Fruit fly (Drosophila melanogaster) whole organism, embryonic: ENCODE data around the gene CG17032.

ENCODE experiments used
- Abd-B ChIP-seq: fragments of 200-800 bp; sonication (Bioruptor generic); optimal IDR thresholded peaks from 2 replicates; lab custom pipeline; 2018; ENCODE audit warnings: missing biosample characterization, mild to moderate bottlenecking, missing genetic modification characterization, moderate library complexity
- Adf1 ChIP-seq: fragments of 200-800 bp; sonication (Bioruptor generic); IDR thresholded peaks from 2 replicates; pipeline ENCODE4 v1.3.6; 2022; ENCODE audit warnings: missing biosample characterization, missing genetic modification characterization
- Bdp1 ChIP-seq: fragments of 200-800 bp; sonication (Bioruptor generic); optimal IDR thresholded peaks from 3 replicates; lab custom pipeline; 2016; ENCODE audit warnings: missing biosample characterization, missing genetic modification characterization
- CG1024 ChIP-seq: fragments of 200-800 bp; sonication (Bioruptor generic); IDR thresholded peaks from 2 replicates; pipeline ENCODE4 v1.3.6; 2022; ENCODE audit warnings: missing biosample characterization, missing genetic modification characterization
- CG10431 ChIP-seq: fragments of 200-800 bp; sonication (Bioruptor generic); optimal IDR thresholded peaks from 3 replicates; lab custom pipeline; 2018; ENCODE audit warnings: missing biosample characterization, mild to moderate bottlenecking, missing genetic modification characterization
- CG10654 ChIP-seq: fragments of 200-800 bp; sonication (Bioruptor generic); optimal IDR thresholded peaks from 2 replicates; lab custom pipeline; 2016; ENCODE audit warnings: missing biosample characterization, missing genetic modification characterization
- CG13424 ChIP-seq: fragments of 200-800 bp; sonication (Bioruptor generic); optimal IDR thresholded peaks from 2 replicates; lab custom pipeline; 2019; ENCODE audit warnings: missing biosample characterization, mild to moderate bottlenecking, missing genetic modification characterization, moderate library complexity
- CG13624 ChIP-seq: fragments of 200-800 bp; sonication (Bioruptor generic); optimal IDR thresholded peaks from 2 replicates; lab custom pipeline; 2016; ENCODE audit warnings: missing biosample characterization, missing genetic modification characterization
- CG16779 ChIP-seq: fragments of 200-800 bp; sonication (Bioruptor generic); IDR thresholded peaks from 2 replicates; pipeline ENCODE4 v1.3.6; 2022; ENCODE audit warnings: missing biosample characterization, missing genetic modification characterization
- CG17186 ChIP-seq: fragments of 200-800 bp; sonication (Bioruptor generic); optimal IDR thresholded peaks from 3 replicates; lab custom pipeline; 2017; ENCODE audit warnings: missing biosample characterization, missing genetic modification reagents, missing genetic modification characterization
- CG4424 ChIP-seq: fragments of 200-800 bp; sonication (Bioruptor generic); optimal IDR thresholded peaks from 3 replicates; lab custom pipeline; 2016; ENCODE audit warnings: missing biosample characterization, missing genetic modification characterization
- CG6175 ChIP-seq: fragments of 200-800 bp; sonication (Bioruptor generic); IDR thresholded peaks from 3 replicates; pipeline ENCODE4 v1.3.6; 2022; ENCODE audit warnings: missing biosample characterization, missing genetic modification characterization
- CG6813 ChIP-seq: fragments of 200-800 bp; sonication (Bioruptor generic); optimal IDR thresholded peaks from 2 replicates; lab custom pipeline; 2017; ENCODE audit warnings: missing biosample characterization, missing genetic modification characterization, mild to moderate bottlenecking, moderate library complexity, missing genetic modification reagents
- CG6854 ChIP-seq: fragments of 200-800 bp; sonication (Bioruptor generic); optimal IDR thresholded peaks from 3 replicates; lab custom pipeline; 2017; ENCODE audit warnings: missing biosample characterization, mild to moderate bottlenecking, missing genetic modification characterization
- CG7786 ChIP-seq: fragments of 200-800 bp; sonication (Bioruptor generic); optimal IDR thresholded peaks from 2 replicates; lab custom pipeline; 2016; ENCODE audit warnings: missing biosample characterization, missing genetic modification characterization
- CG9437 ChIP-seq: fragments of 200-800 bp; sonication (Bioruptor generic); optimal IDR thresholded peaks from 2 replicates; lab custom pipeline; 2018; ENCODE audit warnings: missing biosample characterization, mild to moderate bottlenecking, missing genetic modification characterization
- CG9797 ChIP-seq: fragments of 200-800 bp; sonication (Bioruptor generic); optimal IDR thresholded peaks from 3 replicates; lab custom pipeline; 2018; ENCODE audit warnings: missing biosample characterization, mild to moderate bottlenecking, missing genetic modification characterization
- CrebB ChIP-seq: fragments of 200-800 bp; sonication (Bioruptor generic); optimal IDR thresholded peaks from 3 replicates; lab custom pipeline; 2018; ENCODE audit warnings: missing biosample characterization, mild to moderate bottlenecking, missing genetic modification characterization
- Dbx ChIP-seq: fragments of 200-800 bp; sonication (Bioruptor generic); IDR thresholded peaks from 3 replicates; pipeline ENCODE4 v1.3.6; 2022; ENCODE audit warnings: missing biosample characterization, missing genetic modification characterization
- Dll ChIP-seq: fragments of 200-800 bp; sonication (Bioruptor generic); IDR thresholded peaks from 4 replicates; pipeline ENCODE4 v1.3.6; 2022; ENCODE audit warnings: missing biosample characterization, missing genetic modification characterization; ENCODE audit not compliant: partially characterized antibody
- Doc2 ChIP-seq: fragments of 200-800 bp; sonication (Bioruptor generic); IDR thresholded peaks from 2 replicates; pipeline ENCODE4 v1.3.6; 2022; ENCODE audit warnings: missing biosample characterization, missing genetic modification characterization
- Ets97D ChIP-seq: fragments of 200-800 bp; sonication (Bioruptor generic); optimal IDR thresholded peaks from 3 replicates; lab custom pipeline; 2016; ENCODE audit warnings: missing biosample characterization, missing genetic modification characterization
- GATAe ChIP-seq: fragments of 200-800 bp; sonication (Bioruptor generic); conservative IDR thresholded peaks from 2 replicates; pipeline ENCODE4 v1.3.6; 2022; ENCODE audit warnings: missing biosample characterization, missing genetic modification characterization
- HLH4C ChIP-seq: fragments of 200-800 bp; sonication (Bioruptor generic); IDR thresholded peaks from 3 replicates; pipeline ENCODE4 v1.3.6; 2022; ENCODE audit warnings: missing biosample characterization, missing genetic modification characterization; ENCODE audit not compliant: partially characterized antibody
- HmgD ChIP-seq: fragments of 200-800 bp; sonication (Bioruptor generic); optimal IDR thresholded peaks from 3 replicates; lab custom pipeline; 2016; ENCODE audit warnings: missing biosample characterization, missing genetic modification characterization
- Hr51 ChIP-seq, 2 experiments: fragments of 200-800 bp; sonication (Bioruptor generic); optimal IDR thresholded peaks; 2 replicates in 1 of 2; 3 replicates in 1 of 2; lab custom pipeline; 2016 to 2018; ENCODE audit warnings: missing biosample characterization in 2 of 2, missing genetic modification characterization in 2 of 2, mild to moderate bottlenecking in 1 of 2, moderate library complexity in 1 of 2
- Kr ChIP-seq: fragments of 200-800 bp; sonication (Bioruptor generic); optimal IDR thresholded peaks from 2 replicates; lab custom pipeline; 2017; ENCODE audit warnings: missing biosample characterization, mild to moderate bottlenecking, missing genetic modification characterization
- Lim3 ChIP-seq: fragments of 200-800 bp; sonication (Bioruptor generic); IDR thresholded peaks from 2 replicates; pipeline ENCODE4 v1.3.6; 2022; ENCODE audit warnings: missing biosample characterization, missing genetic modification characterization
- Mad ChIP-seq: fragments of 200-800 bp; sonication (Bioruptor generic); optimal IDR thresholded peaks from 2 replicates; lab custom pipeline; 2016; ENCODE audit warnings: missing biosample characterization, missing genetic modification characterization
- Meics ChIP-seq: fragments of 200-800 bp; sonication (Bioruptor generic); optimal IDR thresholded peaks from 2 replicates; lab custom pipeline; 2017; ENCODE audit warnings: missing biosample characterization, mild to moderate bottlenecking, missing genetic modification characterization
- Nf-YB ChIP-seq: fragments of 200-800 bp; sonication (Bioruptor generic); optimal IDR thresholded peaks from 3 replicates; lab custom pipeline; 2019; ENCODE audit warnings: missing biosample characterization, mild to moderate bottlenecking, missing genetic modification characterization, moderate library complexity
- Six4 ChIP-seq: fragments of 200-800 bp; sonication (Bioruptor generic); optimal IDR thresholded peaks from 2 replicates; lab custom pipeline; 2016; ENCODE audit warnings: missing biosample characterization, missing genetic modification characterization
- Sox100B ChIP-seq: fragments of 200-800 bp; sonication (Bioruptor generic); optimal IDR thresholded peaks from 3 replicates; lab custom pipeline; 2018; ENCODE audit warnings: missing biosample characterization, mild to moderate bottlenecking, missing genetic modification characterization
- TFAM ChIP-seq: fragments of 200-800 bp; sonication (Bioruptor generic); optimal IDR thresholded peaks from 2 replicates; lab custom pipeline; 2017; ENCODE audit warnings: missing biosample characterization, missing genetic modification characterization, inconsistent platforms
- crp ChIP-seq, 2 experiments: fragments of 200-800 bp; sonication (Bioruptor generic); optimal IDR thresholded peaks; 2 replicates in 1 of 2; 3 replicates in 1 of 2; lab custom pipeline; 2017; ENCODE audit warnings: missing biosample characterization in 2 of 2, missing genetic modification characterization in 2 of 2, mild to moderate bottlenecking in 1 of 2, moderate library complexity in 1 of 2
- cwo ChIP-seq: fragments of 200-800 bp; sonication (Bioruptor generic); optimal IDR thresholded peaks from 3 replicates; lab custom pipeline; 2017; ENCODE audit warnings: missing biosample characterization, missing genetic modification characterization, mild to moderate bottlenecking, moderate library complexity, missing genetic modification reagents
- hb ChIP-seq: fragments of 200-800 bp; sonication (Bioruptor generic); IDR thresholded peaks from 3 replicates; pipeline ENCODE4 v1.3.6; 2022; ENCODE audit warnings: missing biosample characterization, missing genetic modification characterization; ENCODE audit not compliant: partially characterized antibody
- hkb ChIP-seq, 2 experiments: fragments of 200-800 bp in 1 of 2; fragments of >200 bp in 1 of 2; sonication (Bioruptor generic) in 1 of 2; IDR thresholded peaks in 1 of 2; optimal IDR thresholded peaks in 1 of 2; 2 replicates each; pipeline versions ENCODE4 v1.3.6 to Lab custom; 2017 to 2022; ENCODE audit warnings: missing biosample characterization in 1 of 2, missing genetic modification characterization in 1 of 2
- kay ChIP-seq: fragments of 200-800 bp; sonication (Bioruptor generic); optimal IDR thresholded peaks from 2 replicates; lab custom pipeline; 2016; ENCODE audit warnings: missing biosample characterization, missing genetic modification characterization
- maf-S ChIP-seq: fragments of 200-800 bp; sonication (Bioruptor generic); optimal IDR thresholded peaks from 2 replicates; lab custom pipeline; 2016; ENCODE audit warnings: missing biosample characterization, missing genetic modification characterization
- pum ChIP-seq: fragments of 200-800 bp; sonication (Bioruptor generic); optimal IDR thresholded peaks from 2 replicates; lab custom pipeline; 2016; ENCODE audit warnings: missing biosample characterization, missing genetic modification characterization
- row ChIP-seq: fragments of 200-800 bp; sonication (Bioruptor generic); IDR thresholded peaks from 3 replicates; pipeline ENCODE4 v1.3.6; 2022; ENCODE audit warnings: missing biosample characterization, missing genetic modification characterization
- shn ChIP-seq: fragments of 200-800 bp; sonication (Bioruptor generic); optimal IDR thresholded peaks from 3 replicates; lab custom pipeline; 2016; ENCODE audit warnings: missing biosample characterization, missing genetic modification characterization
- slbo ChIP-seq: fragments of 200-800 bp; sonication (Bioruptor generic); IDR thresholded peaks from 2 replicates; pipeline ENCODE4 v1.3.6; 2022; ENCODE audit warnings: missing biosample characterization, missing genetic modification characterization
- tio ChIP-seq: fragments of 200-800 bp; sonication (Bioruptor generic); optimal IDR thresholded peaks from 2 replicates; lab custom pipeline; 2017; ENCODE audit warnings: missing biosample characterization, missing genetic modification characterization, inconsistent platforms
- trem ChIP-seq: fragments of 200-800 bp; optimal IDR thresholded peaks from 3 replicates; lab custom pipeline; 2019; ENCODE audit warnings: missing biosample characterization, mild to moderate bottlenecking, missing genetic modification characterization, moderate library complexity
- zen ChIP-seq: fragments of 200-800 bp; sonication (Bioruptor generic); optimal IDR thresholded peaks from 3 replicates; lab custom pipeline; 2018; ENCODE audit warnings: missing biosample characterization, mild to moderate bottlenecking, missing genetic modification characterization, moderate library complexity

Gene CG17032

DNA sequence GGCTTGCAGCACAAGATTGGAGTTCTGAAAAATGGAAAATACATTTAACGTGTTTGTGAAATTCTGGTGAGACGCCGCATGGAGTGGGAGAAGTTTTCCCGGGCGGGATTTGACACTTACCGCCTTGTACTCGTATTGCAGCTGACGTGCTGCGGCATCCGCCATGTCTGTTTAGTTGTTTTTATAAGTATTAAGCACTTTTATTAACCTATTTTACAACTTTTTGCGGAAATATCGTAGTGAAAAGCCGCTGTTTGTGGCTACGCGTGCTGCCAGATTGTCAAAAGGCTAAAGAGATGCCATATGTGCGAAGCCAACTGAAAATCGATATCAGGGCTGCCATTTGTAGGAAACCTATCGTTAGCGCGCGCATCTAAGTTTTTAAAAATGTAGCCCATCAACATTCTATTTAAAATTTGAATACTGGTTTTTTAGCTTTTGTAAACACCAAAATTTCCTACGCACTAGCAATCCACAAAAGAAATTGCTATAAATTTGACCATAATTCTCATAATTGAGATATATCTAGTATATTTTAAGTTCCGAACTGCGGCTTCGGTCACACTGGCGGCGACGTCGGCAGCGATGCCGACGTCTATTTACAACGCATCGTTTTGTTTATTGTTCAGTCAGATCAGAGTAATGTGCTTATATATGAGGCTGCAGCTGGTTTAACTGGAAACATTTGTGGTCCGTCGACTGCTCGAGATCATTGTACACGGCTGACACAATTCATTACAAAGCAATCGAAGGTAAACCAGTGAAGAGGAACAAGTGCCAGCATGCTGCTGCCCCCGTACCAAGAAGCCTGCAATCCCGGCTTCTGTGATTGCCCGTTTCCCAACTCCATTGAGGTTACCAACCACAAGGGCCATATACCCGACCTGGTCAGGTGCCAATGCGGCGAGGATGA lies 9.2 kb downstream of the CG17032 start, which contains the start of the genes Brr2 and CG10516 (continued):
- TF ChIP-seq Ets97D (GFP tag; lab: Kevin White, UChicago) (peak; percentile 66), Meics (GFP tag; lab: Kevin White, UChicago) (no peak), hkb (optimal IDR thresholded peaks at IDR 0.05; lab: Kevin White, UChicago) (peak; percentile 70), hkb (GFP tag; IDR thresholded peaks at IDR 0.05; lab: Robert Waterston, UW) (peak; percentile 49; the same call in 1 of the 2 replicates), Mad (peak; percentile 35), CG9437 (GFP tag; lab: Kevin White, UChicago) (peak; percentile 7), Sox100B (no peak), Kr (no peak), CrebB (tag; lab: Kevin White, UChicago) (no peak), CG10654 (peak; percentile 17), pum (peak; percentile 11), Dbx (peak; percentile 36; the same call in 1 of the 3 replicates), TFAM (GFP tag; lab: Kevin White, UChicago) (no peak), CG13424 (tag; lab: Kevin White, UChicago) (peak; percentile 49), zen (tag; lab: Kevin White, UChicago) (peak; percentile 15), Dll (GFP tag; lab: Robert Waterston, UW) (peak; percentile 51; the same call in 2 of the 4 replicates), CG16779 (GFP tag; lab: Robert Waterston, UW) (no peak), hb (GFP tag; lab: Robert Waterston, UW) (no peak), cwo (no peak), slbo (GFP tag; lab: Robert Waterston, UW) (no peak), row (peak; percentile 46; the same call in 2 of the 3 replicates), CG13624 (GFP tag; lab: Kevin White, UChicago) (peak; percentile 50), CG9797 (GFP tag; lab: Kevin White, UChicago) (peak; percentile 94), CG6813 (GFP tag; lab: Kevin White, UChicago) (no peak), Hr51 (GFP tag; optimal IDR thresholded peaks at IDR 0.05; lab: Kevin White, UChicago) (peak in 1 of 2 experiments; percentile 29), shn (GFP tag; lab: Kevin White, UChicago) (no peak), Lim3 (GFP tag; lab: Robert Waterston, UW) (no peak), CG7786 (GFP tag; lab: Kevin White, UChicago) (peak; percentile 7), crp (GFP tag; optimal IDR thresholded peaks at IDR 0.05; lab: Kevin White, UChicago) (peak in 1 of 2 experiments; percentile 17), Nf-YB (no peak), kay (GFP tag; lab: Kevin White, UChicago) (peak; percentile 85), Abd-B (no peak), CG1024 (GFP tag; lab: Robert Waterston, UW) (0 out of 2 replicates have a peak, but pooled peaks have one; percentile 5), Doc2 (GFP tag; lab: Robert Waterston, UW) (no peak), CG17186 (peak; percentile 81), HLH4C (GFP tag; lab: Robert Waterston, UW) (0 out of 3 replicates have a peak, but pooled peaks have one; percentile 37), Six4 (GFP tag; lab: Kevin White, UChicago) (peak; percentile 13), CG6854 (GFP tag; lab: Kevin White, UChicago) (no peak), trem (peak; percentile 84), HmgD (GFP tag; lab: Kevin White, UChicago) (peak; percentile 23), GATAe (no peak), CG10431 (GFP tag; lab: Kevin White, UChicago) (peak; percentile 30), Bdp1 (no peak), CG4424 (GFP tag; lab: Kevin White, UChicago) (no peak), CG6175 (GFP tag; lab: Robert Waterston, UW) (no peak), Adf1 (peak; percentile 97), tio (GFP tag; lab: Kevin White, UChicago) (no peak), maf-S (GFP tag; lab: Kevin White, UChicago) (peak; percentile 7)
